Fruit fly (Drosophila melanogaster) whole organism, prepupa: ENCODE results near the gene CG32266.

ENCODE experiments used
- CG11294 ChIP-seq: fragments of 200-800 bp; sonication (Bioruptor generic); IDR thresholded peaks from 2 replicates; pipeline ENCODE4 v1.3.6; 2022; ENCODE audit warnings: missing biosample characterization, missing genetic modification characterization
- Eip78C ChIP-seq: fragments of 200-800 bp; sonication (Bioruptor generic); peaks from one replicate; lab custom pipeline; 2016; ENCODE audit warnings: missing biosample characterization, missing genetic modification characterization
- Sox14 ChIP-seq: fragments of 200-800 bp; sonication (Bioruptor generic); optimal IDR thresholded peaks from 3 replicates; lab custom pipeline; 2016; ENCODE audit warnings: missing biosample characterization, missing genetic modification characterization

DNA sequence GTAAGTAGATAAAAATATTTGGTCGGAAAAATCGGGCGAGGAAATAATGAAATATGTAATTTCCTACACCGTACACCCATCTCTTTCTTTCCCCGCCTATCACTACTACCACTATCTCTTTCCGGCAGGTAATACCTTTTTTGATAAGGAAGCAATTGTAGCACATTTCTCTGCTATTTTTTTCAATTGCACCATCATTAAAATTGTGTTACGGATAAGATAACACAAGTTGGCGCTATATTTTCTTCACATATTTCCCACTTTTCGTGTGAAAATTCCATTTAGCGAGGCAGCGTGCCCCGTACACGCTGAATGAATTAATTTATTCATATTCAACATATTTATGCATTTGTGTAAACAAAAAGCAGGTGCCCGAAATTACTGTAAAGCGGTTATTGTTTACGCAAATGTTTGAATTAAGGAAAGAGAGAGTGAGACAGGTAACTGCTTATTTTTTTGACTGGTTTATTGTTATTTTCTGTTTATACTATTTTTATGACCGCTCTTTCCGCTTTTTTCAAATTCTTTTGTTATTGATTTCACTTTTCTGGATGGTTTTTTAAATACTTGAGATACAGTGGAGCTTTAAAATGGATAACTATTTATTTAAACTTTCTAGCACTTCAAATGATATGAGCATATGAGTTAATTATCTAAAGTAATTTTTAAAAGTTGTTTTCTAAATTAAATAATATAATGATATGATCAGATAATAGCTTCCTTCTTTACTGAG is 4.1 kb upstream of the CG32266 start:
- TF ChIP-seq CG11294 (GFP tag; lab: Robert Waterston, UW) = 0 out of 2 replicates have a peak, but pooled peaks have one; percentile 40
- no peak for TF ChIP-seq Sox14 (GFP tag; lab: Kevin White, UChicago)
- TF ChIP-seq Eip78C (GFP tag; lab: Kevin White, UChicago) = peak; percentile 88
